Worm (Caenorhabditis elegans) whole organism, early embryonic: ENCODE data around the gene srd-8.

Source experiments
- B0310.2 ChIP-seq: sonication (generic microtip); optimal IDR thresholded peaks from 2 replicates; lab custom pipeline; 2016; ENCODE audit warnings: mild to moderate bottlenecking, missing genetic modification characterization, missing compliant biosample characterization
- F13C5.2 ChIP-seq: sonication (generic microtip); optimal IDR thresholded peaks from 2 replicates; lab custom pipeline; 2017; ENCODE audit warnings: mild to moderate bottlenecking, missing genetic modification characterization, inconsistent platforms, missing compliant biosample characterization
- aly-1 ChIP-seq: sonication (generic microtip); optimal IDR thresholded peaks from 2 replicates; lab custom pipeline; 2016; ENCODE audit warnings: missing genetic modification characterization, missing compliant biosample characterization
- ama-1 ChIP-seq: fragments of 150-350 bp; optimal IDR thresholded peaks from 2 replicates; lab custom pipeline; 2014
- ceh-13 ChIP-seq: fragments of 200-800 bp; sonication (Bioruptor generic); optimal IDR thresholded peaks from 2 replicates; lab custom pipeline; 2018; ENCODE audit warnings: mild to moderate bottlenecking, missing genetic modification characterization, missing compliant biosample characterization
- ceh-36 ChIP-seq: sonication (generic microtip); optimal IDR thresholded peaks from 2 replicates; lab custom pipeline; 2016; ENCODE audit warnings: missing genetic modification characterization, inconsistent platforms, missing compliant biosample characterization
- ets-7 ChIP-seq: sonication (generic microtip); optimal IDR thresholded peaks from 2 replicates; lab custom pipeline; 2016; ENCODE audit warnings: missing genotype, missing genetic modification characterization, missing compliant biosample characterization
- flt-1 ChIP-seq: fragments of 200-800 bp; sonication (Bioruptor generic); IDR thresholded peaks from 2 replicates; pipeline ENCODE4 v1.3.6; 2022; ENCODE audit warnings: missing genetic modification characterization, missing compliant biosample characterization
- hmbx-1 ChIP-seq: sonication (generic microtip); optimal IDR thresholded peaks from 2 replicates; lab custom pipeline; 2016; ENCODE audit warnings: mild to moderate bottlenecking, missing genetic modification characterization, missing compliant biosample characterization
- hmg-4 ChIP-seq: fragments of 200-800 bp; sonication (Bioruptor generic); optimal IDR thresholded peaks from 2 replicates; lab custom pipeline; 2018; ENCODE audit warnings: mild to moderate bottlenecking, missing genetic modification characterization, missing compliant biosample characterization
- hnd-1 ChIP-seq: sonication (generic microtip); optimal IDR thresholded peaks from 2 replicates; lab custom pipeline; 2016; ENCODE audit warnings: missing genetic modification characterization, missing compliant biosample characterization
- pes-1 ChIP-seq: fragments of 200-800 bp; sonication (Bioruptor generic); IDR thresholded peaks from 2 replicates; pipeline ENCODE4 v1.3.6; 2022; ENCODE audit warnings: missing genetic modification reagents, missing genetic modification characterization, missing compliant biosample characterization
- scrt-1 ChIP-seq: fragments of 200-800 bp; sonication (Bioruptor generic); IDR thresholded peaks from 2 replicates; pipeline ENCODE4 v1.3.6; 2022; ENCODE audit warnings: missing genetic modification characterization, missing compliant biosample characterization
- sea-1 ChIP-seq: fragments of 200-800 bp; sonication (Bioruptor generic); conservative IDR thresholded peaks from 2 replicates; pipeline ENCODE4 v1.3.6; 2022; ENCODE audit warnings: missing genetic modification characterization, missing compliant biosample characterization
- tbx-11 ChIP-seq: fragments of 200-800 bp; sonication (Bioruptor generic); IDR thresholded peaks from 2 replicates; pipeline ENCODE4 v1.3.6; 2022; ENCODE audit warnings: missing genetic modification characterization, missing compliant biosample characterization
- tbx-37 ChIP-seq: fragments of 200-800 bp; sonication (Bioruptor generic); conservative IDR thresholded peaks from 2 replicates; pipeline ENCODE4 v1.3.6; 2022; ENCODE audit warnings: missing genetic modification reagents, missing genetic modification characterization, missing compliant biosample characterization
- tra-4 ChIP-seq: sonication (generic microtip); optimal IDR thresholded peaks from 2 replicates; lab custom pipeline; 2017; ENCODE audit warnings: missing genetic modification characterization, missing compliant biosample characterization

srd-8 gene

ce11 chrIV:5671325-5671724 lies 25.9 kb upstream of the srd-8 start:
- TF ChIP-seq tbx-37 (GFP tag; lab: Robert Waterston, UW) (no peak), ceh-13 (no peak), ceh-36 (tag; lab: Kevin White, UChicago) (no peak), hmg-4 (GFP tag; lab: Kevin White, UChicago) (no peak), hmbx-1 (tag; lab: Kevin White, UChicago) (no peak), ama-1 (lab: Kevin White, UChicago) (no peak), F13C5.2 (tag; lab: Kevin White, UChicago) (no peak), flt-1 (GFP tag; lab: Robert Waterston, UW) (no peak), hnd-1 (tag; lab: Kevin White, UChicago) (no peak), pes-1 (no peak), sea-1 (GFP tag; lab: Robert Waterston, UW) (no peak), B0310.2 (tag; lab: Kevin White, UChicago) (no peak), tra-4 (tag; lab: Kevin White, UChicago) (no peak), aly-1 (tag; lab: Kevin White, UChicago) (no peak)

ce11 chrIV:5669459-5669858 lies 24.0 kb upstream of the srd-8 start, which contains the start of gene T19E7.6:
TSS of gene T19E7.6 (minus strand) at chrIV:5669503.
- TF ChIP-seq F13C5.2 (tag; lab: Kevin White, UChicago) = no peak
- no peak for TF ChIP-seq ama-1 (lab: Kevin White, UChicago)
- no peak for TF ChIP-seq aly-1 (tag; lab: Kevin White, UChicago)
- no peak for TF ChIP-seq tbx-11 (GFP tag; lab: Robert Waterston, UW)
- TF ChIP-seq scrt-1 (GFP tag; lab: Robert Waterston, UW) = no peak
- TF ChIP-seq hmg-4 (GFP tag; lab: Kevin White, UChicago) = no peak
- TF ChIP-seq B0310.2 (tag; lab: Kevin White, UChicago) = no peak
- TF ChIP-seq tra-4 (tag; lab: Kevin White, UChicago) = no peak
- TF ChIP-seq hmbx-1 (tag; lab: Kevin White, UChicago) = no peak
- no peak for TF ChIP-seq flt-1 (GFP tag; lab: Robert Waterston, UW)
- no peak for TF ChIP-seq pes-1
- TF ChIP-seq ceh-13 = no peak
- no peak for TF ChIP-seq ceh-36 (tag; lab: Kevin White, UChicago)

ce11 chrIV:5667191-5667590 lies 21.8 kb upstream of the srd-8 start:
- TF ChIP-seq ceh-13 = no peak
- no peak for TF ChIP-seq B0310.2 (tag; lab: Kevin White, UChicago)
- TF ChIP-seq sea-1 (GFP tag; lab: Robert Waterston, UW) = no peak
- TF ChIP-seq ama-1 (lab: Kevin White, UChicago) = no peak
- TF ChIP-seq tra-4 (tag; lab: Kevin White, UChicago) = no peak
- no peak for TF ChIP-seq tbx-37 (GFP tag; lab: Robert Waterston, UW)
- TF ChIP-seq scrt-1 (GFP tag; lab: Robert Waterston, UW) = no peak
- no peak for TF ChIP-seq pes-1
- no peak for TF ChIP-seq hnd-1 (tag; lab: Kevin White, UChicago)
- TF ChIP-seq F13C5.2 (tag; lab: Kevin White, UChicago) = no peak
- TF ChIP-seq ets-7 (tag; lab: Kevin White, UChicago) = no peak
- TF ChIP-seq tbx-11 (GFP tag; lab: Robert Waterston, UW) = no peak
- no peak for TF ChIP-seq hmbx-1 (tag; lab: Kevin White, UChicago)
- no peak for TF ChIP-seq flt-1 (GFP tag; lab: Robert Waterston, UW)
- no peak for TF ChIP-seq aly-1 (tag; lab: Kevin White, UChicago)
- TF ChIP-seq hmg-4 (GFP tag; lab: Kevin White, UChicago) = no peak
- no peak for TF ChIP-seq ceh-36 (tag; lab: Kevin White, UChicago)

ce11 chrIV:5666115-5667028 lies 21.0 kb upstream of the srd-8 start:
- TF ChIP-seq ama-1 (lab: Kevin White, UChicago) (no peak), ceh-13 (no peak), F13C5.2 (tag; lab: Kevin White, UChicago) (no peak), pes-1 (no peak), tra-4 (tag; lab: Kevin White, UChicago) (no peak), sea-1 (GFP tag; lab: Robert Waterston, UW) (no peak), scrt-1 (GFP tag; lab: Robert Waterston, UW) (no peak), hmg-4 (GFP tag; lab: Kevin White, UChicago) (no peak), B0310.2 (tag; lab: Kevin White, UChicago) (no peak), hmbx-1 (tag; lab: Kevin White, UChicago) (no peak), tbx-11 (GFP tag; lab: Robert Waterston, UW) (no peak), hnd-1 (tag; lab: Kevin White, UChicago) (no peak), ets-7 (tag; lab: Kevin White, UChicago) (no peak), flt-1 (GFP tag; lab: Robert Waterston, UW) (no peak), tbx-37 (GFP tag; lab: Robert Waterston, UW) (no peak), ceh-36 (tag; lab: Kevin White, UChicago) (no peak), aly-1 (tag; lab: Kevin White, UChicago) (no peak)

- no peak for TF ChIP-seq ets-7 (tag; lab: Kevin White, UChicago)
- no peak for TF ChIP-seq hmg-4 (GFP tag; lab: Kevin White, UChicago)
- no peak for TF ChIP-seq B0310.2 (tag; lab: Kevin White, UChicago)
- no peak for TF ChIP-seq ceh-13
- TF ChIP-seq scrt-1 (GFP tag; lab: Robert Waterston, UW) = no peak
- no peak for TF ChIP-seq tbx-11 (GFP tag; lab: Robert Waterston, UW)
- no peak for TF ChIP-seq pes-1
- no peak for TF ChIP-seq sea-1 (GFP tag; lab: Robert Waterston, UW)
- no peak for TF ChIP-seq tbx-37 (GFP tag; lab: Robert Waterston, UW)
- TF ChIP-seq ceh-36 (tag; lab: Kevin White, UChicago) = no peak
- no peak for TF ChIP-seq flt-1 (GFP tag; lab: Robert Waterston, UW)
- no peak for TF ChIP-seq tra-4 (tag; lab: Kevin White, UChicago)
- no peak for TF ChIP-seq hnd-1 (tag; lab: Kevin White, UChicago)
- no peak for TF ChIP-seq F13C5.2 (tag; lab: Kevin White, UChicago)
- TF ChIP-seq hmbx-1 (tag; lab: Kevin White, UChicago) = no peak
- TF ChIP-seq ama-1 (lab: Kevin White, UChicago) = no peak
Measured at ce11 chrIV:5665353-5665918, 20.0 kb upstream of the srd-8 start.
